Worm (Caenorhabditis elegans) whole organism, late embryonic: Measurements from ENCODE around the gene ZK1240.5.

Source experiments
- C08G9.2 ChIP-seq: sonication (generic microtip); optimal IDR thresholded peaks from 2 replicates; lab custom pipeline; 2016; ENCODE audit warnings: mild to moderate bottlenecking, missing genetic modification characterization, moderate library complexity, missing compliant biosample characterization
- K02D7.2 ChIP-seq: sonication (generic microtip); optimal IDR thresholded peaks from 2 replicates; lab custom pipeline; 2017; ENCODE audit warnings: mild to moderate bottlenecking, missing genetic modification characterization, missing compliant biosample characterization
- ahr-1 ChIP-seq: sonication (generic microtip); optimal IDR thresholded peaks from 2 replicates; lab custom pipeline; 2016; ENCODE audit warnings: missing genetic modification characterization, missing compliant biosample characterization
- ama-1 ChIP-seq: fragments of 150-350 bp; optimal IDR thresholded peaks from 2 replicates; lab custom pipeline; 2014
- ceh-18 ChIP-seq: sonication (generic microtip); optimal IDR thresholded peaks from 2 replicates; lab custom pipeline; 2016; ENCODE audit warnings: missing genetic modification characterization, missing compliant biosample characterization
- ceh-19 ChIP-seq: fragments of 200-800 bp; sonication (Bioruptor generic); optimal IDR thresholded peaks from 2 replicates; lab custom pipeline; 2018; ENCODE audit warnings: mild to moderate bottlenecking, missing genetic modification characterization, missing compliant biosample characterization
- ceh-2 ChIP-seq: sonication (generic microtip); optimal IDR thresholded peaks from 2 replicates; lab custom pipeline; 2016; ENCODE audit warnings: missing genotype, missing genetic modification characterization, missing compliant biosample characterization
- ceh-24 ChIP-seq: sonication (generic microtip); optimal IDR thresholded peaks from 2 replicates; lab custom pipeline; 2016; ENCODE audit warnings: mild to moderate bottlenecking, missing genetic modification characterization, missing compliant biosample characterization
- ceh-30 ChIP-seq: fragments of 150-350 bp; optimal IDR thresholded peaks from 2 replicates; lab custom pipeline; 2014; ENCODE audit warnings: missing biosample characterization, missing genetic modification characterization
- ceh-45 ChIP-seq: fragments of 200-800 bp; sonication (Bioruptor generic); IDR thresholded peaks from 2 replicates; pipeline ENCODE4 v1.3.6; 2022; ENCODE audit warnings: missing genetic modification reagents, missing genetic modification characterization, missing compliant biosample characterization
- ceh-48 ChIP-seq: sonication (generic microtip); optimal IDR thresholded peaks from 2 replicates; lab custom pipeline; 2016; ENCODE audit warnings: missing genetic modification characterization, inconsistent platforms, missing compliant biosample characterization
- ceh-9 ChIP-seq: sonication (generic microtip); optimal IDR thresholded peaks from 2 replicates; lab custom pipeline; 2016; ENCODE audit warnings: mild to moderate bottlenecking, missing genetic modification characterization, inconsistent platforms, missing compliant biosample characterization
- che-1 ChIP-seq: sonication (generic microtip); optimal IDR thresholded peaks from 2 replicates; lab custom pipeline; 2016; ENCODE audit warnings: mild to moderate bottlenecking, missing genetic modification characterization, missing compliant biosample characterization
- dve-1 ChIP-seq: sonication (generic microtip); optimal IDR thresholded peaks from 2 replicates; lab custom pipeline; 2017; ENCODE audit warnings: antibody characterized with exemption, mild to moderate bottlenecking, missing genetic modification characterization, missing compliant biosample characterization
- elt-2 ChIP-seq: sonication (generic microtip); optimal IDR thresholded peaks from 2 replicates; lab custom pipeline; 2016; ENCODE audit warnings: missing genetic modification reagents, missing genetic modification characterization, missing compliant biosample characterization
- ets-4 ChIP-seq: sonication (generic microtip); optimal IDR thresholded peaks from 2 replicates; lab custom pipeline; 2016; ENCODE audit warnings: missing genetic modification characterization, missing compliant biosample characterization
- fkh-10 ChIP-seq: fragments of 150-350 bp; optimal IDR thresholded peaks from 2 replicates; lab custom pipeline; 2014; ENCODE audit warnings: missing biosample characterization, missing genetic modification reagents, missing genetic modification characterization
- gmeb-2 ChIP-seq: sonication (generic microtip); optimal IDR thresholded peaks from 2 replicates; lab custom pipeline; 2016; ENCODE audit warnings: missing genetic modification characterization, inconsistent platforms, missing compliant biosample characterization
- hlh-13 ChIP-seq: fragments of 200-800 bp; sonication (Bioruptor generic); optimal IDR thresholded peaks from 2 replicates; lab custom pipeline; 2018; ENCODE audit warnings: mild to moderate bottlenecking, missing genetic modification characterization, missing compliant biosample characterization
- hlh-6 ChIP-seq: sonication (generic microtip); optimal IDR thresholded peaks from 2 replicates; lab custom pipeline; 2016; ENCODE audit warnings: missing genotype, missing genetic modification characterization, missing compliant biosample characterization
- hlh-8 ChIP-seq: sonication (generic microtip); optimal IDR thresholded peaks from 2 replicates; lab custom pipeline; 2016; ENCODE audit warnings: missing genotype, missing genetic modification characterization, missing compliant biosample characterization
- lim-6 ChIP-seq: sonication (generic microtip); optimal IDR thresholded peaks from 2 replicates; lab custom pipeline; 2016; ENCODE audit warnings: missing genetic modification characterization, missing compliant biosample characterization
- lin-11 ChIP-seq: fragments of 200-800 bp; sonication (Bioruptor generic); optimal IDR thresholded peaks from 2 replicates; lab custom pipeline; 2018; ENCODE audit warnings: mild to moderate bottlenecking, missing genetic modification characterization, missing compliant biosample characterization
- madf-2 ChIP-seq: sonication (generic microtip); optimal IDR thresholded peaks from 2 replicates; lab custom pipeline; 2017; ENCODE audit warnings: missing genetic modification characterization, missing compliant biosample characterization
- mec-3 ChIP-seq: sonication (generic microtip); optimal IDR thresholded peaks from 2 replicates; lab custom pipeline; 2016; ENCODE audit warnings: borderline replicate concordance, missing genetic modification characterization, missing compliant biosample characterization
- nfya-1 ChIP-seq: sonication (generic microtip); optimal IDR thresholded peaks from 2 replicates; lab custom pipeline; 2017; ENCODE audit warnings: missing genetic modification characterization, mild to moderate bottlenecking, missing compliant biosample characterization, antibody characterized with exemption, moderate library complexity
- npax-4 ChIP-seq: sonication (generic microtip); optimal IDR thresholded peaks from 2 replicates; lab custom pipeline; 2016; ENCODE audit warnings: missing genetic modification characterization, missing compliant biosample characterization
- odd-2 ChIP-seq: sonication (generic microtip); optimal IDR thresholded peaks from 2 replicates; lab custom pipeline; 2017; ENCODE audit warnings: antibody characterized with exemption, mild to moderate bottlenecking, missing genetic modification characterization, missing compliant biosample characterization
- pax-1 ChIP-seq: fragments of 150-350 bp; optimal IDR thresholded peaks from 2 replicates; lab custom pipeline; 2014; ENCODE audit warnings: missing biosample characterization, missing genetic modification characterization
- pha-2 ChIP-seq: sonication (generic microtip); optimal IDR thresholded peaks from 2 replicates; lab custom pipeline; 2017; ENCODE audit warnings: mild to moderate bottlenecking, missing genetic modification characterization, missing compliant biosample characterization
- pha-4 ChIP-seq: fragments of 150-350 bp; optimal IDR thresholded peaks from 2 replicates; lab custom pipeline; 2018; ENCODE audit warnings: missing biosample characterization, missing genetic modification reagents, missing genetic modification characterization
- pqm-1 ChIP-seq: sonication (generic microtip); optimal IDR thresholded peaks from 2 replicates; lab custom pipeline; 2016; ENCODE audit warnings: missing genetic modification characterization, missing compliant biosample characterization
- ref-2 ChIP-seq: sonication (generic microtip); optimal IDR thresholded peaks from 2 replicates; lab custom pipeline; 2016; ENCODE audit warnings: missing genetic modification characterization, missing compliant biosample characterization
- sdc-2 ChIP-seq: sonication (generic microtip); optimal IDR thresholded peaks from 2 replicates; lab custom pipeline; 2016; ENCODE audit warnings: missing genotype, missing genetic modification characterization, missing compliant biosample characterization
- sox-4 ChIP-seq: sonication (generic microtip); optimal IDR thresholded peaks from 2 replicates; lab custom pipeline; 2017; ENCODE audit warnings: mild to moderate bottlenecking, missing genetic modification characterization, inconsistent platforms, missing compliant biosample characterization
- syd-9 ChIP-seq: sonication (generic microtip); optimal IDR thresholded peaks from 2 replicates; lab custom pipeline; 2016; ENCODE audit warnings: mild to moderate bottlenecking, missing genetic modification characterization, moderate library complexity, missing compliant biosample characterization
- tbx-2 ChIP-seq: sonication (generic microtip); optimal IDR thresholded peaks from 2 replicates; lab custom pipeline; 2016; ENCODE audit warnings: missing genetic modification characterization, missing compliant biosample characterization
- tbx-7 ChIP-seq: sonication (generic microtip); optimal IDR thresholded peaks from 2 replicates; lab custom pipeline; 2016; ENCODE audit warnings: missing genotype, missing genetic modification characterization, missing compliant biosample characterization
- ttx-3 ChIP-seq: sonication (generic microtip); optimal IDR thresholded peaks from 2 replicates; lab custom pipeline; 2016; ENCODE audit warnings: missing genetic modification reagents, missing genetic modification characterization, missing compliant biosample characterization
- zip-5 ChIP-seq: sonication (generic microtip); optimal IDR thresholded peaks from 2 replicates; lab custom pipeline; 2016; ENCODE audit warnings: missing genetic modification characterization, missing compliant biosample characterization
- ztf-16 ChIP-seq: sonication (generic microtip); optimal IDR thresholded peaks from 2 replicates; lab custom pipeline; 2017; ENCODE audit warnings: missing genetic modification characterization, missing compliant biosample characterization

ZK1240.5 gene

ce11 chrII:2330462-2330861 lies 12.7 kb upstream of the ZK1240.5 start:
- TF ChIP-seq ceh-24 (tag; lab: Kevin White, UChicago) (no peak), ets-4 (tag; lab: Kevin White, UChicago) (no peak), ztf-16 (no peak), ceh-2 (no peak), zip-5 (tag; lab: Kevin White, UChicago) (no peak), C08G9.2 (tag; lab: Kevin White, UChicago) (no peak), npax-4 (no peak), ttx-3 (no peak), K02D7.2 (tag; lab: Kevin White, UChicago) (no peak), ceh-9 (no peak), ceh-18 (no peak), tbx-7 (tag; lab: Kevin White, UChicago) (no peak), sox-4 (tag; lab: Kevin White, UChicago) (no peak)

ce11 chrII:2328963-2329442 lies 11.3 kb upstream of the ZK1240.5 start, which contains the start of the genes ZK1240.8 and ZK1240.1:
Gene ZK1240.8, minus strand, starts transcription at chrII:2329063.
Gene ZK1240.1, plus strand, starts transcription at chrII:2329392.
- TF ChIP-seq hlh-13 (GFP tag; lab: Kevin White, UChicago), result no peak
- TF ChIP-seq nfya-1, result no peak
- TF ChIP-seq fkh-10 (GFP tag; lab: Kevin White, UChicago), result no peak
- no peak for TF ChIP-seq lin-11 (tag; lab: Kevin White, UChicago)
- no peak for TF ChIP-seq sdc-2 (tag; lab: Kevin White, UChicago)
- TF ChIP-seq syd-9 (tag; lab: Kevin White, UChicago), result no peak
- no peak for TF ChIP-seq madf-2
- no peak for TF ChIP-seq ceh-2
- TF ChIP-seq pha-4 (tag; lab: Kevin White, UChicago), result no peak
- TF ChIP-seq pax-1, result no peak
- no peak for TF ChIP-seq ceh-19 (GFP tag; lab: Kevin White, UChicago)
- TF ChIP-seq gmeb-2 (tag; lab: Kevin White, UChicago), result no peak
- TF ChIP-seq ceh-45 (GFP tag; lab: Robert Waterston, UW), result no peak
- no peak for TF ChIP-seq ceh-48 (tag; lab: Kevin White, UChicago)
- TF ChIP-seq ahr-1, result no peak
- TF ChIP-seq mec-3 (tag; lab: Kevin White, UChicago), result no peak
- TF ChIP-seq sox-4 (tag; lab: Kevin White, UChicago), result no peak

- TF ChIP-seq hlh-8, result no peak
- TF ChIP-seq ets-4 (tag; lab: Kevin White, UChicago), result no peak
- no peak for TF ChIP-seq tbx-2 (tag; lab: Kevin White, UChicago)
- no peak for TF ChIP-seq ahr-1
- no peak for TF ChIP-seq ceh-24 (tag; lab: Kevin White, UChicago)
- TF ChIP-seq elt-2 (tag; lab: Kevin White, UChicago), result no peak
- TF ChIP-seq ref-2, result no peak
- no peak for TF ChIP-seq hlh-13 (GFP tag; lab: Kevin White, UChicago)
- no peak for TF ChIP-seq nfya-1
- TF ChIP-seq lin-11 (tag; lab: Kevin White, UChicago), result no peak
- no peak for TF ChIP-seq madf-2
- TF ChIP-seq gmeb-2 (tag; lab: Kevin White, UChicago), result no peak
- TF ChIP-seq pha-2 (tag; lab: Kevin White, UChicago), result no peak
- TF ChIP-seq ztf-16, result no peak
- no peak for TF ChIP-seq hlh-6 (tag; lab: Kevin White, UChicago)
- TF ChIP-seq, all 69 proteins: peak for 0
Measured at ce11 chrII:2324956-2325355, 7.2 kb upstream of the ZK1240.5 start, which contains the start of gene ZK1240.11. Gene ZK1240.11, plus strand, starts transcription at chrII:2325256.

ce11 chrII:2322857-2323518 lies 5.3 kb upstream of the ZK1240.5 start, which contains the start of the genes ZK1240.6 and ZK1240.2:
Gene ZK1240.6, minus strand, starts transcription at chrII:2322907.
Gene ZK1240.2, plus strand, starts transcription at chrII:2323376.
- TF ChIP-seq ama-1 (lab: Kevin White, UChicago) (no peak), lim-6 (tag; lab: Kevin White, UChicago) (no peak), nfya-1 (no peak), ceh-24 (tag; lab: Kevin White, UChicago) (no peak), madf-2 (no peak), fkh-10 (GFP tag; lab: Kevin White, UChicago) (no peak), odd-2 (tag; lab: Kevin White, UChicago) (no peak), che-1 (tag; lab: Kevin White, UChicago) (no peak), dve-1 (tag; lab: Kevin White, UChicago) (no peak), zip-5 (tag; lab: Kevin White, UChicago) (no peak), pqm-1 (no peak), ceh-30 (tag; lab: Kevin White, UChicago) (no peak), ztf-16 (no peak), tbx-2 (tag; lab: Kevin White, UChicago) (no peak)
